Worm (Caenorhabditis elegans) whole organism, dauer: ENCODE data around the gene M02B1.4.

Experiments used
- unc-62 ChIP-seq: sonication (generic microtip); optimal IDR thresholded peaks from 2 replicates; lab custom pipeline; 2017; ENCODE audit warnings: missing biosample characterization, missing genetic modification reagents, missing genetic modification characterization

The M02B1.4 gene

ce11 chrIV:12825304-12825703 lies at the start of gene M02B1.4:
Gene M02B1.4, minus strand, starts transcription at chrIV:12825312.
- TF ChIP-seq unc-62 (GFP tag; lab: Kevin White, UChicago) = no peak

ce11 chrIV:12871445-12871947 lies 46.4 kb upstream of the M02B1.4 start, which contains the start of gene clec-187:
Gene clec-187, minus strand, starts transcription at chrIV:12871495.
- no peak for TF ChIP-seq unc-62 (GFP tag; lab: Kevin White, UChicago)

- no peak for TF ChIP-seq unc-62 (GFP tag; lab: Kevin White, UChicago)
Observed at ce11 chrIV:12870315-12870714, 45.2 kb upstream of the M02B1.4 start.

ce11 chrIV:12869812-12870211 lies 44.7 kb upstream of the M02B1.4 start:
- TF ChIP-seq unc-62 (GFP tag; lab: Kevin White, UChicago) = no peak

ce11 chrIV:12869383-12869782 lies 44.3 kb upstream of the M02B1.4 start:
- TF ChIP-seq unc-62 (GFP tag; lab: Kevin White, UChicago) = no peak

ce11 chrIV:12865884-12866283 lies 40.8 kb upstream of the M02B1.4 start, which contains the start of gene clec-186:
Gene clec-186, plus strand, starts transcription at chrIV:12866109.
- TF ChIP-seq unc-62 (GFP tag; lab: Kevin White, UChicago) = no peak

ce11 chrIV:12859797-12860196 lies 34.7 kb upstream of the M02B1.4 start, which contains the start of gene gcy-18:
Gene gcy-18, plus strand, starts transcription at chrIV:12860097.
- no peak for TF ChIP-seq unc-62 (GFP tag; lab: Kevin White, UChicago)

ce11 chrIV:12855248-12855647 lies 30.1 kb upstream of the M02B1.4 start, which contains the start of gene nstp-5:
Gene nstp-5, plus strand, starts transcription at chrIV:12855548.
- no peak for TF ChIP-seq unc-62 (GFP tag; lab: Kevin White, UChicago)

ce11 chrIV:12854372-12855114 lies 29.4 kb upstream of the M02B1.4 start:
- TF ChIP-seq unc-62 (GFP tag; lab: Kevin White, UChicago) = no peak

- TF ChIP-seq unc-62 (GFP tag; lab: Kevin White, UChicago) = no peak
Observed at ce11 chrIV:12849030-12849560, 24.0 kb upstream of the M02B1.4 start, which contains the start of gene srf-3. Gene srf-3, plus strand, starts transcription at chrIV:12849510.

- no peak for TF ChIP-seq unc-62 (GFP tag; lab: Kevin White, UChicago)
Observed at ce11 chrIV:12845596-12845995, 20.5 kb upstream of the M02B1.4 start, which contains the start of gene txt-19. Gene txt-19, plus strand, starts transcription at chrIV:12845899.

ce11 chrIV:12842895-12843294 lies 17.8 kb upstream of the M02B1.4 start:
- no peak for TF ChIP-seq unc-62 (GFP tag; lab: Kevin White, UChicago)

- no peak for TF ChIP-seq unc-62 (GFP tag; lab: Kevin White, UChicago)
Observed at ce11 chrIV:12842121-12842520, 17.0 kb upstream of the M02B1.4 start.

ce11 chrIV:12840873-12841272 lies 15.8 kb upstream of the M02B1.4 start:
- no peak for TF ChIP-seq unc-62 (GFP tag; lab: Kevin White, UChicago)

- TF ChIP-seq unc-62 (GFP tag; lab: Kevin White, UChicago) = no peak
Observed at ce11 chrIV:12840348-12840747, 15.2 kb upstream of the M02B1.4 start.

ce11 chrIV:12836208-12836607 lies 11.1 kb upstream of the M02B1.4 start, which contains the start of gene M02B1.3:
Gene M02B1.3, plus strand, starts transcription at chrIV:12836508.
- no peak for TF ChIP-seq unc-62 (GFP tag; lab: Kevin White, UChicago)
